Fruit fly (Drosophila melanogaster) whole organism, embryonic: ENCODE results near the gene PLCXD.

Experiments used
- C15 ChIP-seq: fragments of 200-800 bp; sonication (Bioruptor generic); IDR thresholded peaks from 3 replicates; pipeline ENCODE4 v1.3.6; 2022; ENCODE audit warnings: missing biosample characterization, missing genetic modification characterization
- CG10462 ChIP-seq: fragments of 200-800 bp; sonication (Bioruptor generic); optimal IDR thresholded peaks from 2 replicates; lab custom pipeline; 2016; ENCODE audit warnings: missing biosample characterization, missing genetic modification characterization
- CG10565 ChIP-seq: fragments of 200-800 bp; sonication (Bioruptor generic); optimal IDR thresholded peaks from 3 replicates; lab custom pipeline; 2016; ENCODE audit warnings: missing biosample characterization, mild to moderate bottlenecking, missing genetic modification characterization
- CG12155 ChIP-seq: fragments of 200-800 bp; sonication (Bioruptor generic); optimal IDR thresholded peaks from 3 replicates; lab custom pipeline; 2016; ENCODE audit warnings: missing biosample characterization, missing genetic modification characterization
- CG12744 ChIP-seq: fragments of 200-800 bp; sonication (Bioruptor generic); optimal IDR thresholded peaks from 2 replicates; lab custom pipeline; 2016; ENCODE audit warnings: missing biosample characterization, missing genetic modification characterization
- CG1529 ChIP-seq: fragments of 200-800 bp; sonication (Bioruptor generic); optimal IDR thresholded peaks from 3 replicates; lab custom pipeline; 2018; ENCODE audit warnings: missing biosample characterization, missing genetic modification characterization
- CG1603 ChIP-seq: fragments of 200-800 bp; sonication (Bioruptor generic); optimal IDR thresholded peaks from 2 replicates; lab custom pipeline; 2019; ENCODE audit warnings: missing biosample characterization, mild to moderate bottlenecking, missing genetic modification characterization, moderate library complexity
- CG17328 ChIP-seq: fragments of 200-800 bp; sonication (Bioruptor generic); IDR thresholded peaks from 2 replicates; pipeline ENCODE4 v1.3.6; 2022; ENCODE audit warnings: missing biosample characterization, missing genetic modification characterization
- CG30403 ChIP-seq: fragments of 200-800 bp; sonication (Bioruptor generic); optimal IDR thresholded peaks from 3 replicates; lab custom pipeline; 2016; ENCODE audit warnings: missing biosample characterization, missing genetic modification characterization
- CG30431 ChIP-seq: fragments of 200-800 bp; sonication (Bioruptor generic); optimal IDR thresholded peaks from 2 replicates; lab custom pipeline; 2017; ENCODE audit warnings: missing biosample characterization, missing genetic modification characterization
- CG32772 ChIP-seq: fragments of 200-800 bp; sonication (Bioruptor generic); IDR thresholded peaks from 2 replicates; pipeline ENCODE4 v1.3.6; 2022; ENCODE audit warnings: missing biosample characterization, missing genetic modification characterization
- CG6254 ChIP-seq: fragments of 200-800 bp; sonication (Bioruptor generic); optimal IDR thresholded peaks from 3 replicates; lab custom pipeline; 2017; ENCODE audit warnings: mild to moderate bottlenecking, missing biosample characterization, missing genetic modification reagents, missing genetic modification characterization
- CG6765 ChIP-seq: fragments of 200-800 bp; sonication (Bioruptor generic); optimal IDR thresholded peaks from 3 replicates; lab custom pipeline; 2017; ENCODE audit warnings: missing biosample characterization, mild to moderate bottlenecking, missing genetic modification characterization
- CG7372 ChIP-seq: fragments of 200-800 bp; sonication (Bioruptor generic); IDR thresholded peaks from 2 replicates; pipeline ENCODE4 v1.3.6; 2022; ENCODE audit warnings: missing biosample characterization, missing genetic modification characterization
- CHES-1-like ChIP-seq: fragments of 200-800 bp; sonication (Bioruptor generic); optimal IDR thresholded peaks from 2 replicates; lab custom pipeline; 2016; ENCODE audit warnings: missing biosample characterization, missing genetic modification characterization
- Chrac-16 ChIP-seq: fragments of 200-800 bp; sonication (Bioruptor generic); optimal IDR thresholded peaks from 3 replicates; lab custom pipeline; 2016; ENCODE audit warnings: missing biosample characterization, missing genetic modification characterization
- Dbx ChIP-seq: fragments of 200-800 bp; sonication (Bioruptor generic); IDR thresholded peaks from 3 replicates; pipeline ENCODE4 v1.3.6; 2022; ENCODE audit warnings: missing biosample characterization, missing genetic modification characterization
- Fer1 ChIP-seq: fragments of 200-800 bp; sonication (Bioruptor generic); optimal IDR thresholded peaks from 2 replicates; lab custom pipeline; 2017; ENCODE audit warnings: missing biosample characterization, mild to moderate bottlenecking, missing genetic modification characterization
- GATAe ChIP-seq: fragments of 200-800 bp; sonication (Bioruptor generic); conservative IDR thresholded peaks from 2 replicates; pipeline ENCODE4 v1.3.6; 2022; ENCODE audit warnings: missing biosample characterization, missing genetic modification characterization
- Gsc ChIP-seq: fragments of 200-800 bp; sonication (Bioruptor generic); IDR thresholded peaks from 2 replicates; pipeline ENCODE4 v1.3.6; 2022; ENCODE audit warnings: missing biosample characterization, missing genetic modification characterization
- Lhr ChIP-seq: fragments of 200-800 bp; sonication (Bioruptor generic); optimal IDR thresholded peaks from 3 replicates; lab custom pipeline; 2017; ENCODE audit warnings: mild to moderate bottlenecking, missing biosample characterization, missing genetic modification reagents, missing genetic modification characterization
- Med ChIP-seq: fragments of 200-800 bp; sonication (Bioruptor generic); peaks from one replicate; lab custom pipeline; 2016; ENCODE audit warnings: missing biosample characterization, missing genetic modification characterization, mild to moderate bottlenecking, inconsistent platforms, moderate library complexity
- Myb ChIP-seq: fragments of 200-800 bp; sonication (Bioruptor generic); optimal IDR thresholded peaks from 2 replicates; lab custom pipeline; 2016; ENCODE audit warnings: missing biosample characterization, missing genetic modification characterization
- Neu2 ChIP-seq: fragments of 200-800 bp; sonication (Bioruptor generic); optimal IDR thresholded peaks from 3 replicates; lab custom pipeline; 2016; ENCODE audit warnings: missing biosample characterization, missing genetic modification characterization, borderline replicate concordance
- Pdp1 ChIP-seq, 2 experiments: fragments of 200-800 bp; sonication (Bioruptor generic); optimal IDR thresholded peaks; 3 replicates each; lab custom pipeline; 2016; ENCODE audit warnings: missing biosample characterization in 2 of 2, missing genetic modification characterization in 2 of 2, mild to moderate bottlenecking in 1 of 2, moderate library complexity in 1 of 2
- Rfx ChIP-seq: fragments of 200-800 bp; sonication (Bioruptor generic); IDR thresholded peaks from 2 replicates; pipeline ENCODE4 v1.3.6; 2022; ENCODE audit warnings: missing biosample characterization, missing genetic modification characterization
- Xrp1 ChIP-seq: fragments of 200-800 bp; sonication (Bioruptor generic); IDR thresholded peaks from 2 replicates; pipeline ENCODE4 v1.3.6; 2022; ENCODE audit warnings: missing biosample characterization, missing genetic modification characterization
- ab ChIP-seq: fragments of 200-800 bp; sonication (Bioruptor generic); optimal IDR thresholded peaks from 2 replicates; lab custom pipeline; 2016; ENCODE audit warnings: missing biosample characterization, missing genetic modification characterization
- bab2 ChIP-seq: fragments of 200-800 bp; sonication (Bioruptor generic); optimal IDR thresholded peaks from 2 replicates; lab custom pipeline; 2016; ENCODE audit warnings: missing biosample characterization, missing genetic modification characterization
- bowl ChIP-seq: fragments of 200-800 bp; sonication (Bioruptor generic); IDR thresholded peaks from 2 replicates; pipeline ENCODE4 v1.3.6; 2022; ENCODE audit warnings: missing biosample characterization, missing genetic modification characterization
- chif ChIP-seq, 2 experiments: fragments of 200-800 bp; sonication (Bioruptor generic); optimal IDR thresholded peaks; 3 replicates each; lab custom pipeline; 2016; ENCODE audit warnings: missing biosample characterization in 2 of 2, missing genetic modification characterization in 2 of 2
- crc ChIP-seq: fragments of 200-800 bp; sonication (Bioruptor generic); optimal IDR thresholded peaks from 2 replicates; lab custom pipeline; 2016; ENCODE audit warnings: missing biosample characterization, missing genetic modification characterization
- crol ChIP-seq: fragments of 200-800 bp; sonication (Bioruptor generic); IDR thresholded peaks from 2 replicates; pipeline ENCODE4 v1.3.6; 2022; ENCODE audit warnings: missing biosample characterization, missing genetic modification characterization
- danr ChIP-seq: fragments of 200-800 bp; sonication (Bioruptor generic); IDR thresholded peaks from 2 replicates; pipeline ENCODE4 v1.3.6; 2022; ENCODE audit warnings: missing biosample characterization, missing genetic modification characterization
- esg ChIP-seq: fragments of 200-800 bp; sonication (Bioruptor generic); conservative IDR thresholded peaks from 2 replicates; pipeline ENCODE4 v1.3.6; 2022; ENCODE audit warnings: missing biosample characterization, missing genetic modification characterization
- ewg ChIP-seq: fragments of 200-800 bp; sonication (Bioruptor generic); optimal IDR thresholded peaks from 3 replicates; lab custom pipeline; 2017; ENCODE audit warnings: mild to moderate bottlenecking, missing biosample characterization, missing genetic modification reagents, missing genetic modification characterization
- exex ChIP-seq: fragments of 200-800 bp; sonication (Bioruptor generic); optimal IDR thresholded peaks from 4 replicates; lab custom pipeline; 2018; ENCODE audit warnings: missing biosample characterization, mild to moderate bottlenecking, missing genetic modification characterization, moderate library complexity
- insv ChIP-seq, 2 experiments: fragments of 200-800 bp; sonication (Bioruptor generic); optimal IDR thresholded peaks; 3 replicates each; lab custom pipeline; 2016 to 2018; ENCODE audit warnings: missing biosample characterization in 2 of 2, missing genetic modification characterization in 2 of 2
- kah ChIP-seq: fragments of 200-800 bp; sonication (Bioruptor generic); optimal IDR thresholded peaks from 2 replicates; lab custom pipeline; 2018; ENCODE audit warnings: missing biosample characterization, mild to moderate bottlenecking, missing genetic modification characterization
- lov ChIP-seq, 2 experiments: fragments of 200-800 bp in 1 of 2; fragments of >200 bp in 1 of 2; sonication (Bioruptor generic) in 1 of 2; IDR thresholded peaks in 1 of 2; optimal IDR thresholded peaks in 1 of 2; 2 replicates in 1 of 2; 3 replicates in 1 of 2; pipeline versions ENCODE4 v1.3.6 to Lab custom; 2017 to 2022; ENCODE audit warnings: missing biosample characterization in 1 of 2, missing genetic modification characterization in 1 of 2
- pnt ChIP-seq: fragments of 200-800 bp; sonication (Bioruptor generic); optimal IDR thresholded peaks from 3 replicates; lab custom pipeline; 2016; ENCODE audit warnings: missing biosample characterization, missing genetic modification characterization
- rib ChIP-seq: fragments of 200-800 bp; sonication (Bioruptor generic); IDR thresholded peaks from 2 replicates; pipeline ENCODE4 v1.3.6; 2022; ENCODE audit warnings: missing biosample characterization, missing genetic modification characterization
- row ChIP-seq: fragments of 200-800 bp; sonication (Bioruptor generic); IDR thresholded peaks from 3 replicates; pipeline ENCODE4 v1.3.6; 2022; ENCODE audit warnings: missing biosample characterization, missing genetic modification characterization
- sd ChIP-seq: fragments of 200-800 bp; sonication (Bioruptor generic); optimal IDR thresholded peaks from 3 replicates; lab custom pipeline; 2018; ENCODE audit warnings: missing biosample characterization, mild to moderate bottlenecking, missing genetic modification characterization, moderate library complexity
- shn ChIP-seq: fragments of 200-800 bp; sonication (Bioruptor generic); optimal IDR thresholded peaks from 3 replicates; lab custom pipeline; 2016; ENCODE audit warnings: missing biosample characterization, missing genetic modification characterization
- sqz ChIP-seq: fragments of 200-800 bp; sonication (Bioruptor generic); optimal IDR thresholded peaks from 3 replicates; lab custom pipeline; 2018; ENCODE audit warnings: missing biosample characterization, mild to moderate bottlenecking, missing genetic modification characterization
- stwl ChIP-seq: fragments of 200-800 bp; sonication (Bioruptor generic); optimal IDR thresholded peaks from 3 replicates; lab custom pipeline; 2018; ENCODE audit warnings: missing biosample characterization, mild to moderate bottlenecking, missing genetic modification characterization, moderate library complexity
- toy ChIP-seq: fragments of 200-800 bp; sonication (Bioruptor generic); IDR thresholded peaks from 2 replicates; pipeline ENCODE4 v1.3.6; 2022; ENCODE audit warnings: missing biosample characterization, missing genetic modification characterization
- wek ChIP-seq: fragments of 200-800 bp; sonication (Bioruptor generic); optimal IDR thresholded peaks from 3 replicates; lab custom pipeline; 2018; ENCODE audit warnings: missing biosample characterization, mild to moderate bottlenecking, missing genetic modification characterization, moderate library complexity
- wor ChIP-seq: fragments of 200-800 bp; sonication (Bioruptor generic); IDR thresholded peaks from 2 replicates; pipeline ENCODE4 v1.3.6; 2022; ENCODE audit warnings: missing biosample characterization, missing genetic modification characterization

PLCXD gene

dm6 chr2L:12044613-12045350, 4.4 kb upstream of the PLCXD start, which contains the start of gene CG6785 (continued):
- TF ChIP-seq lov (optimal IDR thresholded peaks at IDR 0.05; lab: Kevin White, UChicago) (no peak), lov (GFP tag; IDR thresholded peaks at IDR 0.05; lab: Robert Waterston, UW) (no peak), CG10565 (no peak), crol (GFP tag; lab: Robert Waterston, UW) (no peak), CG7372 (GFP tag; lab: Robert Waterston, UW) (no peak), Lhr (GFP tag; lab: Kevin White, UChicago) (peak; percentile 78), exex (tag; lab: Kevin White, UChicago) (peak; percentile 70), sd (peak; percentile 97), Xrp1 (peak; percentile 63), ewg (peak; percentile 79), CG30403 (GFP tag; lab: Kevin White, UChicago) (peak; percentile 39), CG30431 (peak; percentile 19), CHES-1-like (peak; percentile 95), stwl (tag; lab: Kevin White, UChicago) (no peak), Dbx (GFP tag; lab: Robert Waterston, UW) (peak; percentile 70; the same call in 2 of the 3 replicates), ab (GFP tag; lab: Kevin White, UChicago) (no peak), CG6765 (GFP tag; lab: Kevin White, UChicago) (peak; percentile 84), Pdp1 (GFP tag; optimal IDR thresholded peaks at IDR 0.05; lab: Kevin White, UChicago) (peak; percentile 63 to 67), CG12744 (peak; percentile 88), bowl (GFP tag; lab: Robert Waterston, UW) (no peak), Fer1 (GFP tag; lab: Kevin White, UChicago) (peak; percentile 90), esg (GFP tag; lab: Robert Waterston, UW) (no peak), wek (GFP tag; lab: Kevin White, UChicago) (peak; percentile 97), toy (GFP tag; lab: Robert Waterston, UW) (no peak), crc (peak; percentile 83), insv (GFP tag; optimal IDR thresholded peaks at IDR 0.05; lab: Kevin White, UChicago) (peak in 1 of 2 experiments; percentile 77), kah (GFP tag; lab: Kevin White, UChicago) (peak; percentile 97), Med (GFP tag; lab: Kevin White, UChicago) (peak; percentile 96), CG17328 (GFP tag; lab: Robert Waterston, UW) (peak; percentile 59), row (GFP tag; lab: Robert Waterston, UW) (0 out of 3 replicates have a peak, but pooled peaks have one; percentile 47), Neu2 (GFP tag; lab: Kevin White, UChicago) (no peak), bab2 (GFP tag; lab: Kevin White, UChicago) (peak; percentile 92), pnt (GFP tag; lab: Kevin White, UChicago) (peak; percentile 74), chif (GFP tag; optimal IDR thresholded peaks at IDR 0.05; lab: Kevin White, UChicago) (peak; percentile 77 to 88), GATAe (GFP tag; lab: Robert Waterston, UW) (no peak), Rfx (peak; percentile 42; the same call in 1 of the 2 replicates), wor (GFP tag; lab: Robert Waterston, UW) (no peak), CG32772 (GFP tag; lab: Robert Waterston, UW) (no peak), CG1529 (peak; percentile 89), CG10462 (peak; percentile 70), Myb (peak; percentile 60), C15 (GFP tag; lab: Robert Waterston, UW) (no peak), shn (GFP tag; lab: Kevin White, UChicago) (peak; percentile 68), CG1603 (tag; lab: Kevin White, UChicago) (peak; percentile 83), sqz (GFP tag; lab: Kevin White, UChicago) (peak; percentile 80), Gsc (no peak), CG6254 (GFP tag; lab: Kevin White, UChicago) (peak; percentile 82), Chrac-16 (GFP tag; lab: Kevin White, UChicago) (peak; percentile 19), rib (no peak; the same call in 1 of the 2 replicates), CG12155 (peak; percentile 58), danr (GFP tag; lab: Robert Waterston, UW) (no peak)
